Worm (Caenorhabditis elegans) whole organism, L4 larva: Measurements from ENCODE around the gene Y47D3B.4.
A peak's percentile ranks its signal among the peaks of the same experiment; 100 is the strongest.

Experiments used
- T20F7.1 ChIP-seq: fragments of 200-800 bp; sonication (Bioruptor generic); optimal IDR thresholded peaks from 2 replicates; lab custom pipeline; 2018; ENCODE audit warnings: mild to moderate bottlenecking, missing genetic modification characterization, missing compliant biosample characterization
- ama-1 ChIP-seq: fragments of 150-350 bp; optimal IDR thresholded peaks from 2 replicates; lab custom pipeline; 2014; ENCODE audit warnings: inconsistent platforms, mixed read lengths
- arid-1 ChIP-seq: fragments of 200-800 bp; sonication (Bioruptor generic); conservative IDR thresholded peaks from 2 replicates; pipeline ENCODE4 v1.3.6; 2022; ENCODE audit warnings: missing genetic modification reagents, missing genetic modification characterization, missing compliant biosample characterization
- attf-4 ChIP-seq: sonication (generic microtip); optimal IDR thresholded peaks from 3 replicates; lab custom pipeline; 2017; ENCODE audit warnings: missing biosample characterization, missing genetic modification characterization
- ceh-20 ChIP-seq: fragments of 200-800 bp; sonication (Bioruptor generic); IDR thresholded peaks from 2 replicates; pipeline ENCODE4 v1.3.6; 2022; ENCODE audit warnings: missing genetic modification reagents, missing genetic modification characterization, missing compliant biosample characterization
- ceh-28 ChIP-seq: fragments of 150-350 bp; optimal IDR thresholded peaks from 2 replicates; lab custom pipeline; 2014; ENCODE audit warnings: missing biosample characterization, missing genetic modification reagents, missing genetic modification characterization
- ceh-62 ChIP-seq: sonication (generic microtip); optimal IDR thresholded peaks from 2 replicates; lab custom pipeline; 2017; ENCODE audit warnings: missing biosample characterization, missing genetic modification characterization
- ceh-82 ChIP-seq: sonication (generic microtip); optimal IDR thresholded peaks from 2 replicates; lab custom pipeline; 2017; ENCODE audit warnings: missing biosample characterization, missing genetic modification characterization
- daf-12 ChIP-seq: fragments of 150-350 bp; optimal IDR thresholded peaks from 2 replicates; lab custom pipeline; 2014; ENCODE audit warnings: missing biosample characterization, missing genetic modification reagents, missing genetic modification characterization
- daf-19 ChIP-seq: fragments of 200-800 bp; sonication (Bioruptor generic); conservative IDR thresholded peaks from 2 replicates; pipeline ENCODE4 v1.3.6; 2022; ENCODE audit warnings: missing genetic modification characterization, missing compliant biosample characterization
- dmd-6 ChIP-seq: fragments of 200-800 bp; sonication (Bioruptor generic); IDR thresholded peaks from 2 replicates; pipeline ENCODE4 v1.3.6; 2022; ENCODE audit warnings: missing genetic modification reagents, missing genetic modification characterization, missing compliant biosample characterization
- dmd-9 ChIP-seq: fragments of 200-800 bp; sonication (Bioruptor generic); IDR thresholded peaks from 2 replicates; pipeline ENCODE4 v1.3.6; 2022; ENCODE audit warnings: missing genetic modification reagents, missing genetic modification characterization, missing compliant biosample characterization
- dpl-1 ChIP-seq: fragments of 150-350 bp; optimal IDR thresholded peaks from 2 replicates; lab custom pipeline; 2014; ENCODE audit warnings: missing biosample characterization, missing genetic modification reagents, missing genetic modification characterization
- dve-1 ChIP-seq: sonication (generic microtip); optimal IDR thresholded peaks from 2 replicates; lab custom pipeline; 2017; ENCODE audit warnings: antibody characterized with exemption, mild to moderate bottlenecking, missing genetic modification characterization, missing compliant biosample characterization; ENCODE audit not compliant: insufficient read depth
- fkh-10 ChIP-seq: fragments of 150-350 bp; optimal IDR thresholded peaks from 2 replicates; lab custom pipeline; 2014; ENCODE audit warnings: missing biosample characterization, missing genetic modification reagents, missing genetic modification characterization
- gei-8 ChIP-seq: fragments of 200-800 bp; sonication (Bioruptor generic); optimal IDR thresholded peaks from 2 replicates; lab custom pipeline; 2018; ENCODE audit warnings: mild to moderate bottlenecking, missing genetic modification characterization, missing compliant biosample characterization
- hif-1 ChIP-seq, 2 experiments: sonication (generic microtip); optimal IDR thresholded peaks; 2 replicates each; lab custom pipeline; 2016 to 2017; ENCODE audit warnings: missing compliant biosample characterization in 2 of 2, missing genetic modification characterization in 2 of 2, missing genetic modification reagents in 2 of 2, missing genotype in 2 of 2, mild to moderate bottlenecking in 1 of 2
- hlh-11 ChIP-seq: fragments of 200-800 bp; sonication (Bioruptor generic); optimal IDR thresholded peaks from 2 replicates; lab custom pipeline; 2018; ENCODE audit warnings: mild to moderate bottlenecking, missing genetic modification characterization, missing compliant biosample characterization
- jun-1 ChIP-seq: fragments of 150-350 bp; optimal IDR thresholded peaks from 2 replicates; lab custom pipeline; 2014; ENCODE audit warnings: missing biosample characterization, missing genetic modification reagents, missing genetic modification characterization
- lin-38 ChIP-seq: fragments of 200-800 bp; sonication (Bioruptor generic); IDR thresholded peaks from 2 replicates; pipeline ENCODE4 v1.3.6; 2022; ENCODE audit warnings: missing genetic modification reagents, missing genetic modification characterization, missing compliant biosample characterization
- lir-3 ChIP-seq: sonication (generic microtip); optimal IDR thresholded peaks from 2 replicates; lab custom pipeline; 2016; ENCODE audit warnings: mild to moderate bottlenecking, missing genetic modification characterization, missing compliant biosample characterization
- lsy-2 ChIP-seq, 2 experiments: fragments of 150-350 bp in 1 of 2; sonication (generic microtip) in 1 of 2; optimal IDR thresholded peaks; 2 replicates each; lab custom pipeline; 2014 to 2017; ENCODE audit warnings: missing biosample characterization in 2 of 2, missing genetic modification characterization in 2 of 2
- madf-9 ChIP-seq: fragments of 200-800 bp; sonication (Bioruptor generic); conservative IDR thresholded peaks from 2 replicates; pipeline ENCODE4 v1.3.6; 2022; ENCODE audit warnings: missing genetic modification reagents, missing genetic modification characterization, missing compliant biosample characterization
- mdl-1 ChIP-seq, 2 experiments: fragments of 150-350 bp in 1 of 2; sonication (generic microtip) in 1 of 2; optimal IDR thresholded peaks; 2 replicates each; lab custom pipeline; 2014 to 2017; ENCODE audit warnings: missing biosample characterization in 2 of 2, missing genetic modification characterization in 2 of 2
- mep-1 ChIP-seq: fragments of 150-350 bp; sonication (generic microtip); optimal IDR thresholded peaks from 3 replicates; lab custom pipeline; 2014; ENCODE audit warnings: missing biosample characterization, missing genetic modification characterization
- mes-2 ChIP-seq: sonication (generic microtip); optimal IDR thresholded peaks from 2 replicates; lab custom pipeline; 2016; ENCODE audit warnings: missing genotype, mild to moderate bottlenecking, missing genetic modification characterization, missing compliant biosample characterization; ENCODE audit not compliant: poor library complexity, severe bottlenecking
- mxl-2 ChIP-seq: fragments of 200-800 bp; sonication (Bioruptor generic); conservative IDR thresholded peaks from 2 replicates; pipeline ENCODE4 v1.3.6; 2022; ENCODE audit warnings: missing genetic modification reagents, missing genetic modification characterization, missing compliant biosample characterization
- nhr-10 ChIP-seq: fragments of 150-350 bp; optimal IDR thresholded peaks from 2 replicates; lab custom pipeline; 2014; ENCODE audit warnings: missing biosample characterization, missing genetic modification characterization
- nhr-102 ChIP-seq: sonication (generic microtip); optimal IDR thresholded peaks from 2 replicates; lab custom pipeline; 2016; ENCODE audit warnings: mild to moderate bottlenecking, missing genetic modification characterization, moderate library complexity, missing compliant biosample characterization
- nhr-11 ChIP-seq: fragments of 150-350 bp; optimal IDR thresholded peaks from 2 replicates; lab custom pipeline; 2014; ENCODE audit warnings: missing biosample characterization, missing genetic modification characterization
- nhr-237 ChIP-seq: sonication (generic microtip); optimal IDR thresholded peaks from 2 replicates; lab custom pipeline; 2017; ENCODE audit warnings: missing biosample characterization, missing genetic modification characterization
- nhr-25 ChIP-seq: sonication (generic microtip); optimal IDR thresholded peaks from 2 replicates; lab custom pipeline; 2017; ENCODE audit warnings: missing genetic modification characterization, mild to moderate bottlenecking, missing compliant biosample characterization, antibody characterized with exemption, moderate library complexity, borderline replicate concordance; ENCODE audit not compliant: insufficient read depth
- nhr-41 ChIP-seq: fragments of 200-800 bp; sonication (Bioruptor generic); IDR thresholded peaks from 2 replicates; pipeline ENCODE4 v1.3.6; 2022; ENCODE audit warnings: missing genetic modification reagents, missing genetic modification characterization, missing compliant biosample characterization
- nhr-76 ChIP-seq: fragments of 150-350 bp; optimal IDR thresholded peaks from 2 replicates; lab custom pipeline; 2014; ENCODE audit warnings: missing biosample characterization, missing genetic modification characterization
- pha-4 ChIP-seq, 2 experiments: fragments of 150-350 bp in 1 of 2; fragments of 200-800 bp in 1 of 2; sonication (Bioruptor generic) in 1 of 2; IDR thresholded peaks in 1 of 2; optimal IDR thresholded peaks in 1 of 2; 2 replicates each; pipeline versions ENCODE4 v1.3.6 to Lab custom; 2014 to 2022; ENCODE audit warnings: missing genetic modification characterization in 2 of 2, missing genetic modification reagents in 2 of 2, missing biosample characterization in 1 of 2, missing compliant biosample characterization in 1 of 2
- rbr-2 ChIP-seq: sonication (generic microtip); optimal IDR thresholded peaks from 2 replicates; lab custom pipeline; 2016; ENCODE audit warnings: missing genotype, missing genetic modification characterization, missing compliant biosample characterization
- saeg-2 ChIP-seq: fragments of 200-800 bp; sonication (Bioruptor generic); IDR thresholded peaks from 2 replicates; pipeline ENCODE4 v1.3.6; 2022; ENCODE audit warnings: missing genetic modification reagents, missing genetic modification characterization, missing compliant biosample characterization
- snpc-1.2 ChIP-seq: fragments of 200-800 bp; sonication (Bioruptor generic); IDR thresholded peaks from 2 replicates; pipeline ENCODE4 v1.3.6; 2022; ENCODE audit warnings: missing genetic modification reagents, missing genetic modification characterization, missing compliant biosample characterization
- spr-1 ChIP-seq: sonication (generic microtip); optimal IDR thresholded peaks from 2 replicates; lab custom pipeline; 2016; ENCODE audit warnings: mild to moderate bottlenecking, missing genetic modification characterization, missing compliant biosample characterization
- tag-97 ChIP-seq: fragments of 200-800 bp; sonication (Bioruptor generic); IDR thresholded peaks from 2 replicates; pipeline ENCODE4 v1.3.6; 2022; ENCODE audit warnings: missing genetic modification characterization, missing compliant biosample characterization
- tra-1 ChIP-seq: fragments of 200-800 bp; sonication (Bioruptor generic); IDR thresholded peaks from 2 replicates; pipeline ENCODE4 v1.3.6; 2022; ENCODE audit warnings: missing genetic modification reagents, missing genetic modification characterization, missing compliant biosample characterization
- unc-130 ChIP-seq: sonication (generic microtip); optimal IDR thresholded peaks from 2 replicates; lab custom pipeline; 2016; ENCODE audit warnings: missing genetic modification reagents, missing genetic modification characterization, missing compliant biosample characterization
- zag-1 ChIP-seq: fragments of 150-350 bp; optimal IDR thresholded peaks from 2 replicates; lab custom pipeline; 2014; ENCODE audit warnings: missing biosample characterization, missing genetic modification characterization
- zip-11 ChIP-seq: fragments of 200-800 bp; sonication (Bioruptor generic); IDR thresholded peaks from 2 replicates; pipeline ENCODE4 v1.3.6; 2022; ENCODE audit warnings: missing genetic modification characterization, missing compliant biosample characterization
- ztf-11 ChIP-seq: fragments of 150-350 bp; optimal IDR thresholded peaks from 2 replicates; lab custom pipeline; 2014; ENCODE audit warnings: missing biosample characterization, missing genetic modification characterization

Y47D3B.4 gene

DNA sequence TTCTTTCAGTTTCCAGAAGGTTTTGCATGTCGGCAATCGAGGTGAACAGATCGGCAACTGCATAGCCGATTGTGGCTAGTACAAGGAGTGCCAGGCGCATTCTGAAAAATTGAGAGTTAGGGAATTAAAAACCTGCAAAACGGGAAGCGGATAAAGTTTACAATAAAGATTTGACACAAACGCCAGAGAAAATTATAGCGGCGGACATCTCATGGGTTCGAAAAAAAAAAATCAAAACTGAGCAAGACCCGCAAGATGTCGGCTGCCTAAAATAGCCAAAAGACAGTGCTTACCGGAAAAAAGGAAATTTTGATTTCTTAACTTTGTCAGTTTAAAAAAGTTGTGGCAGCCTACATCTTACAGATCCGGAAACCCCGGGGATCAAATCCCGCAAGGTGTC lies 27.3 kb upstream of the Y47D3B.4 start, which contains the start of gene dpy-18:
Gene dpy-18, minus strand, starts transcription at position 101 of the 400 bp plus-strand sequence.
- TF ChIP-seq dmd-6 (GFP tag; lab: Robert Waterston, UW): no peak

DNA sequence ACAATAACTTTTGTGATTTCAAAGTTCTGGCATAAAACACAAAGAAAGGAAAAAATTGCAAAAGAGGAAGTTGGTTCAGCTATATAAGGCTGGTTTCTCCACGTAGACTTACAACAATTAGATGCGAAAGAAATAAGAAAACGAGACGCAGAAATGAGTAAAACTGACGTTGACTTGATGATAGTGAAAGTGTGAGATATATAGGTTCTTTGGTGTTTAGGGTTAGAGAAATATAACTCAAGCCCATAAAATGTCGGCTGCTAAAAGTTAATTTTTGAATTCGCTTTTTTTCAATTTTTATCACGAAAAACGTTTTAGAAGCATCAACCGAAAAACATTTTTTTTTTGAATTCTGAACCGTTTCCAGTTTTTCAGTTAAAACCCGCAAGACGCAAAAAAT lies 26.7 kb upstream of the Y47D3B.4 start:
- TF ChIP-seq mep-1 (tag; lab: Kevin White, UChicago): peak; percentile 5
- TF ChIP-seq nhr-25 (tag; lab: Kevin White, UChicago): no peak

DNA sequence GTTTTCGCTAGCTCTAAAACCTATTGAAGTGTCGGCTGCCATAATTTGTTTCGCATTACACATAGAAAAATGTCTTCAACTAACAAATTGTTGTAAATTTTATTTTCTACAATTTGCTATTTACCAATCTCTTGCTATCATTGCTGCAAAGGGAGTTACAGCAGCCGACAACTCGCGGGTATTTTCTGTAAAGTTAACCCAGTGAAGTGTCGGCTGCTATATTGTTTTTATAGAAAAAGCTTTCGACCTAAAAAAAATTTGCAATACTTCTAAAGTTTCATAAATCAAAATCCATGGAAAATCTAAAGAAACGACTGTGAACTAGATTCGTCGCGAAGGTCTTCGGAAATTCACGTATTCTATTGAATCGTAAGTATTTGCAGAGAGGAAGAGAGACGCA lies 26.2 kb upstream of the Y47D3B.4 start:
- TF ChIP-seq dpl-1 (GFP tag; lab: Kevin White, UChicago): no peak
- peak in 1 of 2 experiments; percentile 79 for TF ChIP-seq hif-1 (tag; optimal IDR thresholded peaks at IDR 0.05; lab: Kevin White, UChicago)

DNA sequence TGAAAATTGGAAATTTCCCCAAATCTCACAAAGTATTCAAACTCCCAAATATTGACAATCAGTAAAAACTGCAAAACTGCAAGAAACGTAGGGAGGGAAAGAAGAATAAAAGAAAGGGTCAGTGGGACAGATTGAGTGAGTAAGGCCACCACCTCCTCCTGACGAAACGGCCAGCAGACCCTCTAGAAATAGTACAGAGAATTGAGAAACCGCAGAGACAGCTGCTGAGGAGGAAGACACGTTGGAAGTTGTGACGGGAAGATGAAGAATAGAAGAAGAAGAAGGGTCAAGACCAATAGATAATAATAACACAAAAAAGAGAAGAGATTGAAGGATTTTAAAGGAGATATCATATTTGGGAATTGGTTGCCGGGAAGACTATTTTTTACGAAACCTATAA lies 24.6 kb upstream of the Y47D3B.4 start:
- TF ChIP-seq pha-4 (GFP tag; IDR thresholded peaks at IDR 0.05; lab: Robert Waterston, UW): no peak
- TF ChIP-seq pha-4 (tag; optimal IDR thresholded peaks at IDR 0.05; lab: Kevin White, UChicago): no peak
- TF ChIP-seq mdl-1 (tag; optimal IDR thresholded peaks at IDR 0.05; lab: Kevin White, UChicago): no peak
- TF ChIP-seq dmd-6 (GFP tag; lab: Robert Waterston, UW): no peak
- TF ChIP-seq nhr-10 (tag; lab: Kevin White, UChicago): no peak
- no peak for TF ChIP-seq zag-1 (tag; lab: Kevin White, UChicago)
- no peak for TF ChIP-seq ama-1 (lab: Kevin White, UChicago)
- TF ChIP-seq daf-19 (GFP tag; lab: Robert Waterston, UW): no peak
- no peak for TF ChIP-seq arid-1 (GFP tag; lab: Robert Waterston, UW)
- TF ChIP-seq nhr-102 (tag; lab: Kevin White, UChicago): no peak
- TF ChIP-seq lir-3: no peak
- no peak for TF ChIP-seq attf-4
- TF ChIP-seq lsy-2 (tag; optimal IDR thresholded peaks at IDR 0.05; lab: Kevin White, UChicago): peak in 1 of 2 experiments; percentile 23
- TF ChIP-seq zip-11 (GFP tag; lab: Robert Waterston, UW): no peak
- no peak for TF ChIP-seq mxl-2
- TF ChIP-seq lin-38 (GFP tag; lab: Robert Waterston, UW): no peak
- TF ChIP-seq tra-1 (GFP tag; lab: Robert Waterston, UW): no peak
- TF ChIP-seq rbr-2 (tag; lab: Kevin White, UChicago): no peak
- TF ChIP-seq nhr-11 (tag; lab: Kevin White, UChicago): no peak
- TF ChIP-seq hif-1 (tag; optimal IDR thresholded peaks at IDR 0.05; lab: Kevin White, UChicago): no peak
- no peak for TF ChIP-seq ceh-28 (tag; lab: Kevin White, UChicago)
- TF ChIP-seq unc-130 (GFP tag; lab: Kevin White, UChicago): no peak
- no peak for TF ChIP-seq nhr-41 (GFP tag; lab: Robert Waterston, UW)
- TF ChIP-seq madf-9 (GFP tag; lab: Robert Waterston, UW): no peak
- no peak for TF ChIP-seq gei-8
- TF ChIP-seq ceh-62: no peak
- TF ChIP-seq nhr-237 (tag; lab: Kevin White, UChicago): no peak
- TF ChIP-seq spr-1 (tag; lab: Kevin White, UChicago): no peak
- TF ChIP-seq jun-1: no peak
- no peak for TF ChIP-seq nhr-76 (tag; lab: Kevin White, UChicago)
- no peak for TF ChIP-seq ztf-11 (tag; lab: Kevin White, UChicago)
- TF ChIP-seq saeg-2 (GFP tag; lab: Robert Waterston, UW): no peak
- no peak for TF ChIP-seq ceh-20 (GFP tag; lab: Robert Waterston, UW)
- TF ChIP-seq fkh-10 (GFP tag; lab: Kevin White, UChicago): peak; percentile 31
- TF ChIP-seq daf-12: no peak
- no peak for TF ChIP-seq T20F7.1
- peak; percentile 58 for TF ChIP-seq hlh-11 (tag; lab: Kevin White, UChicago)
- no peak for TF ChIP-seq snpc-1.2
- no peak for TF ChIP-seq tag-97
- TF ChIP-seq dmd-9 (GFP tag; lab: Robert Waterston, UW): no peak
- TF ChIP-seq ceh-82 (tag; lab: Kevin White, UChicago): no peak
- TF ChIP-seq mes-2 (tag; lab: Kevin White, UChicago): peak; percentile 27
- no peak for TF ChIP-seq dve-1 (tag; lab: Kevin White, UChicago)
